Worm (Caenorhabditis elegans): ENCODE results near the gene C18A11.2.
A peak's percentile ranks its signal among the peaks of the same experiment; 100 is the strongest.

Gene C18A11.2

DNA sequence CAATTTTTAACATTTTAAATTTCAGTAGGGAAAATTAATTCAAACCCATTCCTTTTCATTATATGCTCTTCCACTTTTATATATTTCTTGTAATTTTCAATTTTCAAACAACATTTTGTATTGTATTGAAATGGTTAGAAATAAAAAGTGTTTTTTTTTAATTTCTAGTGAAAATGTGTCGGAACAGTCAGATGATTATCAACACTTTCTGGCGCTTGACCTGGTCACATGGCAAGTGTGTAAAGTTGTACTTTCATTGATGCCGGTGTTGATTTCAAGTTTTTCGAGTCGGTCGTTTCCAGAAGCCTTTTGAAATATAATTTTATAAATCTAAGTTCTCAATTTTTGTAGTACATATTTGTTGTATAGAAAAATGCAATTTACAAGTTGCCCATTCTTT is 40.7 kb upstream of the C18A11.2 start (continued):
- no peak for TF ChIP-seq zim-3 (tag; optimal IDR thresholded peaks at IDR 0.05)
- TF ChIP-seq lin-26 (GFP tag; IDR thresholded peaks at IDR 0.05): no peak
- TF ChIP-seq ztf-25 (GFP tag; IDR thresholded peaks at IDR 0.05): no peak
- TF ChIP-seq Y53G8AR.9 (GFP tag; conservative IDR thresholded peaks at IDR 0.05): no peak

- TF ChIP-seq sptf-2 (GFP tag; optimal IDR thresholded peaks at IDR 0.05) (no peak), nhr-27 (tag; optimal IDR thresholded peaks at IDR 0.05) (no peak), ztf-3 (GFP tag; optimal IDR thresholded peaks at IDR 0.05) (no peak), bed-1 (GFP tag; IDR thresholded peaks at IDR 0.05) (no peak), C06A6.2 (GFP tag; conservative IDR thresholded peaks at IDR 0.05) (no peak), ztf-22 (GFP tag; optimal IDR thresholded peaks at IDR 0.05) (no peak), B0019.2 (GFP tag; conservative IDR thresholded peaks at IDR 0.05) (no peak)
Observed at ce11 chrX:8027509-8027908, 39.9 kb upstream of the C18A11.2 start.

DNA sequence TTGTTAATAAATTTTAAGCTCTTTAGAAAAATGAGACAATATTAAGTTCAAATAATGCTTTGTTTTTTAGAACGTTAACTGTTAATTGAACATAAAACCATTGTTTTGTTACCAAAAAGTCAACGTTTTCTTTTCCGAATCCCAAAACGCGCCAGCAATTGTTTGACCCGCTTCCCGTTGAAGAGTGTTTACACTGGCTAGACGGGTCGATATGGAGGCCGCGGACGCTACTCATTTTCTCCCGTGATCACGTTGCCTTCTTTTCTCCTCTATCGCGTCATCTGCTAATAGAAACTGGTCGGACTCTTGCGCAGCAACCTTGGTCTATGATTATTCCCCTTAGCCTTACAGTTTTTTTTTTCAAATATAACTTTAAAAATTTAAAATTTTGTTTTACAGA is 38.3 kb upstream of the C18A11.2 start, which contains the start of gene C34D10.1:
Gene C34D10.1, plus strand, starts transcription at position 400 of the 400 bp plus-strand sequence.
- no peak for TF ChIP-seq him-1 (tag; optimal IDR thresholded peaks at IDR 0.05)
- TF ChIP-seq K11D2.4 (GFP tag; IDR thresholded peaks at IDR 0.05): no peak
- peak; percentile 63 for TF ChIP-seq zfh-2 (GFP tag; conservative IDR thresholded peaks at IDR 0.05)
- TF ChIP-seq tbx-9 (tag; optimal IDR thresholded peaks at IDR 0.05; ENCODE audit: borderline replicate concordance): no peak
- TF ChIP-seq unc-130 (GFP tag; optimal IDR thresholded peaks at IDR 0.05): no peak
- no peak for TF ChIP-seq snpc-3.4 (tag; optimal IDR thresholded peaks at IDR 0.05)
- TF ChIP-seq xnd-1 (tag; optimal IDR thresholded peaks at IDR 0.05): no peak
- no peak for TF ChIP-seq rec-8 (tag; optimal IDR thresholded peaks at IDR 0.05)
- peak; percentile 15 for TF ChIP-seq athp-1 (tag; optimal IDR thresholded peaks at IDR 0.05)
- TF ChIP-seq ztf-26 (tag; optimal IDR thresholded peaks at IDR 0.05): peak; percentile 58
- no peak for TF ChIP-seq snpc-1.1 (tag; optimal IDR thresholded peaks at IDR 0.05; ENCODE audit: insufficient read depth)
- no peak for TF ChIP-seq efl-1 (GFP tag; optimal IDR thresholded peaks at IDR 0.05)
- peak; percentile 56 for TF ChIP-seq ceh-27 (GFP tag; optimal IDR thresholded peaks at IDR 0.05)
- peak; percentile 40 for TF ChIP-seq nhr-80 (tag; optimal IDR thresholded peaks at IDR 0.05)
- peak; percentile 24 for TF ChIP-seq gei-17 (GFP tag; optimal IDR thresholded peaks at IDR 0.05)
- TF ChIP-seq Y95B8A.8 (GFP tag; IDR thresholded peaks at IDR 0.05): no peak
- no peak for TF ChIP-seq lin-35 (GFP tag; optimal IDR thresholded peaks at IDR 0.05)
- peak; percentile 57 for TF ChIP-seq dox-1 (GFP tag; IDR thresholded peaks at IDR 0.05)
- TF ChIP-seq Y53F4B.3 (GFP tag; IDR thresholded peaks at IDR 0.05): no peak
- TF ChIP-seq B0336.3 (GFP tag; IDR thresholded peaks at IDR 0.05): peak; percentile 48; the same call in 1 of the 2 replicates
- TF ChIP-seq fkh-3 (tag; optimal IDR thresholded peaks at IDR 0.05): no peak
- no peak for TF ChIP-seq lin-54 (GFP tag; optimal IDR thresholded peaks at IDR 0.05)
- TF ChIP-seq madf-10 (tag; optimal IDR thresholded peaks at IDR 0.05): no peak
- no peak for TF ChIP-seq ztf-28 (GFP tag; IDR thresholded peaks at IDR 0.05)
- TF ChIP-seq ceh-58 (GFP tag; IDR thresholded peaks at IDR 0.05): no peak
- TF ChIP-seq K12H6.12 (tag; optimal IDR thresholded peaks at IDR 0.05): peak; percentile 67
- TF ChIP-seq hlh-26 (GFP tag; conservative IDR thresholded peaks at IDR 0.05): no peak
- no peak for TF ChIP-seq F33H1.4 (GFP tag; IDR thresholded peaks at IDR 0.05)
- TF ChIP-seq ztf-3 (GFP tag; optimal IDR thresholded peaks at IDR 0.05): no peak
- TF ChIP-seq tlf-1 (GFP tag; optimal IDR thresholded peaks at IDR 0.05): no peak
- TF ChIP-seq hlh-12 (tag; optimal IDR thresholded peaks at IDR 0.05): no peak
- TF ChIP-seq bed-1 (GFP tag; IDR thresholded peaks at IDR 0.05): no peak
- peak; percentile 55 for TF ChIP-seq rcor-1 (GFP tag; IDR thresholded peaks at IDR 0.05)
- TF ChIP-seq pha-4 (tag; optimal IDR thresholded peaks at IDR 0.05): peak; percentile 4
- no peak for TF ChIP-seq ekl-4 (GFP tag; IDR thresholded peaks at IDR 0.05)
- no peak for TF ChIP-seq mxl-1 (tag; optimal IDR thresholded peaks at IDR 0.05)
- TF ChIP-seq lin-40 (tag; optimal IDR thresholded peaks at IDR 0.05): peak; percentile 62
- TF ChIP-seq attf-3 (GFP tag; conservative IDR thresholded peaks at IDR 0.05): no peak

Data from whole organism, young adult.